Worm (Caenorhabditis elegans): ENCODE data around the gene C05G5.1.

C05G5.1 gene

DNA sequence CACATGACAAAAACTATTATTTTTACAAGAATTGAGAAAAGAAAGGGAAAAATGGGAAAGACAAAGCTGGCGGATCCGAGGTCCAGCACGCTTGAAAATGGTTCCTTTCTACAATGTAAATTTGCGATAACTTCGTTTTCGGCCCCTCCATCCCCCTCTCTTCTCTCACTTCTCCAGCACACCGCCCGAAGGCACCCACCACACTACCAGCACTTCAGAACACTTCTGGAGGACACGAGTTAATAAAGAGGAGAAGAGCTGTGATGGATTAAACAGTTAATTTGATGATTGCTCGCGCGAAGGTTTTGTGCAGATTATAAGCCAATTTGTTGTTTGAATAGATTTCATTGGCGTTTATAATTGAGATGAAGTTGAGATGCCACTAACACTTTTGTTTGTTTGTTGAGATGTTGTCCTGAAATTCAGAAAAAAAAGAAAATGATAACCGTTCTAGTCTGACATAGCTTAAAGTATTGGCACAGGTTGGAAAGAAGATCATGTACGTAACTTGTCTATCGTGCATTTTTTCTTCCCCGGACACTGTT lies 45.2 kb downstream of the C05G5.1 start:
- TF ChIP-seq swsn-7 (tag; optimal IDR thresholded peaks at IDR 0.05) (no peak), unc-86 (tag; optimal IDR thresholded peaks at IDR 0.05) (no peak), egl-13 (tag; optimal IDR thresholded peaks at IDR 0.05) (no peak), lin-14 (GFP tag; optimal IDR thresholded peaks at IDR 0.05) (peak; percentile 1)

DNA sequence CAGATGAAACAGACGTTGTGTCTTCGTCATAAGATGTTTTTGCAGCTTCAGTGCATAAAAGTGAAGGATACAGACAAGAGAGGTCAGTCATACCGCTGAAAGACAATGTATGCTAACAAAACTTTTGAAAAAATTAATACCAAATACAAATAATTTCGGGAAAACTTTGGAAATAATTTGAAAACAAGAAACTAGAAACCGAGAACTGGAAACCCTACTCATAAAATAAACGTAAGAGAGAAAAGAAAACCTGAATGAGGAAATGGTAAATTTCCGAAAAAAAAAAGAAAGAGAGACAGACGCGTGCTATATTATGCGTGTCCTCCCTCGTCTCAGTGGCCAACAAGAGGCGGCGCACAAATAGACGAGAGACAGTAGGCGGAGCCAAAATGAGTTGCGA lies 47.0 kb downstream of the C05G5.1 start, which contains the start of gene sox-3:
sox-3 (minus strand) TSS at position 101 of the 400 bp plus-strand sequence.
- TF ChIP-seq zip-4 (GFP tag; optimal IDR thresholded peaks at IDR 0.05) = no peak
- TF ChIP-seq mep-1 (tag; optimal IDR thresholded peaks at IDR 0.05) = no peak
- no peak for TF ChIP-seq tbx-2 (tag; optimal IDR thresholded peaks at IDR 0.05)
- no peak for TF ChIP-seq snpc-4 (tag; optimal IDR thresholded peaks at IDR 0.05)
- TF ChIP-seq nhr-237 (tag; optimal IDR thresholded peaks at IDR 0.05) = no peak
- TF ChIP-seq fkh-10 (GFP tag; optimal IDR thresholded peaks at IDR 0.05) = no peak
- TF ChIP-seq snu-23 (GFP tag; optimal IDR thresholded peaks at IDR 0.05) = no peak
- TF ChIP-seq dpl-1 (GFP tag; optimal IDR thresholded peaks at IDR 0.05) = no peak
- TF ChIP-seq unc-98 (GFP tag; IDR thresholded peaks at IDR 0.05) = no peak
- no peak for TF ChIP-seq ets-5 (GFP tag; IDR thresholded peaks at IDR 0.05)
- TF ChIP-seq fos-1 (tag; optimal IDR thresholded peaks at IDR 0.05) = no peak
- no peak for TF ChIP-seq unc-130 (tag; optimal IDR thresholded peaks at IDR 0.05)
- no peak for TF ChIP-seq nhr-28 (tag; optimal IDR thresholded peaks at IDR 0.05)
- TF ChIP-seq rnt-1 (tag; optimal IDR thresholded peaks at IDR 0.05) = no peak
- no peak for TF ChIP-seq elt-3 (tag; optimal IDR thresholded peaks at IDR 0.05)
- TF ChIP-seq hlh-4 (tag; optimal IDR thresholded peaks at IDR 0.05) = no peak
- no peak for TF ChIP-seq F16B12.6 (tag; optimal IDR thresholded peaks at IDR 0.05)

All from whole organism, L1 larva.